Fruit fly (Drosophila melanogaster) whole organism, embryonic: Measurements from ENCODE around the gene SoxN.

Experiments
- Aef1 ChIP-seq: fragments of 200-800 bp; sonication (Bioruptor generic); IDR thresholded peaks from 3 replicates; pipeline ENCODE4 v1.3.6; 2022; ENCODE audit warnings: missing biosample characterization, missing genetic modification characterization
- BEAF-32 ChIP-seq: fragments of 200-800 bp; sonication (Bioruptor generic); optimal IDR thresholded peaks from 3 replicates; lab custom pipeline; 2017; ENCODE audit warnings: missing biosample characterization, missing genetic modification characterization, mild to moderate bottlenecking, moderate library complexity, missing genetic modification reagents
- CG10267 ChIP-seq: fragments of 200-800 bp; sonication (Bioruptor generic); optimal IDR thresholded peaks from 2 replicates; lab custom pipeline; 2018; ENCODE audit warnings: missing biosample characterization, mild to moderate bottlenecking, missing genetic modification characterization, moderate library complexity
- CG10366 ChIP-seq: fragments of 200-800 bp; sonication (Bioruptor generic); IDR thresholded peaks from 2 replicates; pipeline ENCODE4 v1.3.6; 2022; ENCODE audit warnings: missing biosample characterization, missing genetic modification characterization
- CG10959 ChIP-seq: fragments of 200-800 bp; sonication (Bioruptor generic); IDR thresholded peaks from 2 replicates; pipeline ENCODE4 v1.3.6; 2022; ENCODE audit warnings: missing biosample characterization, missing genetic modification characterization
- CG12071 ChIP-seq: fragments of 200-800 bp; sonication (Bioruptor generic); optimal IDR thresholded peaks from 3 replicates; lab custom pipeline; 2018; ENCODE audit warnings: missing biosample characterization, mild to moderate bottlenecking, missing genetic modification characterization
- CG13624 ChIP-seq: fragments of 200-800 bp; sonication (Bioruptor generic); optimal IDR thresholded peaks from 2 replicates; lab custom pipeline; 2016; ENCODE audit warnings: missing biosample characterization, missing genetic modification characterization
- CG15269 ChIP-seq: fragments of 200-800 bp; sonication (Bioruptor generic); optimal IDR thresholded peaks from 2 replicates; lab custom pipeline; 2018; ENCODE audit warnings: missing biosample characterization, mild to moderate bottlenecking, missing genetic modification characterization, moderate library complexity
- CG16863 ChIP-seq: fragments of 200-800 bp; sonication (Bioruptor generic); optimal IDR thresholded peaks from 3 replicates; lab custom pipeline; 2016; ENCODE audit warnings: missing biosample characterization, missing genetic modification characterization
- CG17912 ChIP-seq: fragments of 200-800 bp; sonication (Bioruptor generic); optimal IDR thresholded peaks from 2 replicates; lab custom pipeline; 2018; ENCODE audit warnings: missing biosample characterization, mild to moderate bottlenecking, missing genetic modification characterization
- CG18262 ChIP-seq: fragments of 200-800 bp; optimal IDR thresholded peaks from 3 replicates; lab custom pipeline; 2019; ENCODE audit warnings: missing biosample characterization, mild to moderate bottlenecking, missing genetic modification characterization, moderate library complexity
- CG1832 ChIP-seq: fragments of 200-800 bp; sonication (Bioruptor generic); optimal IDR thresholded peaks from 2 replicates; lab custom pipeline; 2017; ENCODE audit warnings: missing biosample characterization, mild to moderate bottlenecking, missing genetic modification characterization, inconsistent platforms
- CG2129 ChIP-seq: fragments of 200-800 bp; sonication (Bioruptor generic); IDR thresholded peaks from 2 replicates; pipeline ENCODE4 v1.3.6; 2022; ENCODE audit warnings: missing biosample characterization, missing genetic modification characterization; ENCODE audit not compliant: partially characterized antibody
- CG2678 ChIP-seq: fragments of 200-800 bp; sonication (Bioruptor generic); optimal IDR thresholded peaks from 3 replicates; lab custom pipeline; 2019; ENCODE audit warnings: missing biosample characterization, mild to moderate bottlenecking, missing genetic modification characterization, moderate library complexity
- CG3065 ChIP-seq: fragments of 200-800 bp; sonication (Bioruptor generic); optimal IDR thresholded peaks from 2 replicates; lab custom pipeline; 2016; ENCODE audit warnings: missing biosample characterization, missing genetic modification characterization
- CG33557 ChIP-seq: fragments of 200-800 bp; sonication (Bioruptor generic); optimal IDR thresholded peaks from 2 replicates; lab custom pipeline; 2019; ENCODE audit warnings: missing biosample characterization, mild to moderate bottlenecking, missing genetic modification characterization, moderate library complexity
- CG3726 ChIP-seq: fragments of 200-800 bp; sonication (Bioruptor generic); IDR thresholded peaks from 3 replicates; pipeline ENCODE4, ENCODE4 v1.3.6; 2022; ENCODE audit warnings: missing biosample characterization, missing genetic modification characterization
- CG6854 ChIP-seq: fragments of 200-800 bp; sonication (Bioruptor generic); optimal IDR thresholded peaks from 3 replicates; lab custom pipeline; 2017; ENCODE audit warnings: missing biosample characterization, mild to moderate bottlenecking, missing genetic modification characterization
- CG7271 ChIP-seq: fragments of 200-800 bp; sonication (Bioruptor generic); optimal IDR thresholded peaks from 2 replicates; lab custom pipeline; 2018; ENCODE audit warnings: missing biosample characterization, mild to moderate bottlenecking, missing genetic modification characterization, moderate library complexity
- CHES-1-like ChIP-seq: fragments of 200-800 bp; sonication (Bioruptor generic); optimal IDR thresholded peaks from 2 replicates; lab custom pipeline; 2016; ENCODE audit warnings: missing biosample characterization, missing genetic modification characterization
- Dip3 ChIP-seq: fragments of 200-800 bp; sonication (Bioruptor generic); optimal IDR thresholded peaks from 3 replicates; lab custom pipeline; 2016; ENCODE audit warnings: missing biosample characterization, missing genetic modification characterization
- E2f1 ChIP-seq: fragments of 200-800 bp; sonication (Bioruptor generic); IDR thresholded peaks from 2 replicates; pipeline ENCODE4 v1.3.6; 2022; ENCODE audit warnings: missing biosample characterization, missing genetic modification characterization
- Eip74EF ChIP-seq, 2 experiments: fragments of 200-800 bp in 1 of 2; fragments of >200 bp in 1 of 2; sonication (Bioruptor generic) in 1 of 2; optimal IDR thresholded peaks; 2 replicates each; lab custom pipeline; 2017 to 2019; ENCODE audit warnings: missing biosample characterization in 2 of 2, missing genetic modification characterization in 2 of 2, mild to moderate bottlenecking in 1 of 2, moderate library complexity in 1 of 2
- Ets65A ChIP-seq: fragments of 200-800 bp; sonication (Bioruptor generic); peaks from one replicate; lab custom pipeline; 2016; ENCODE audit warnings: missing biosample characterization, missing genetic modification characterization
- GATAe ChIP-seq: fragments of 200-800 bp; sonication (Bioruptor generic); conservative IDR thresholded peaks from 2 replicates; pipeline ENCODE4 v1.3.6; 2022; ENCODE audit warnings: missing biosample characterization, missing genetic modification characterization
- Hr51 ChIP-seq, 2 experiments: fragments of 200-800 bp; sonication (Bioruptor generic); optimal IDR thresholded peaks; 2 replicates in 1 of 2; 3 replicates in 1 of 2; lab custom pipeline; 2016 to 2018; ENCODE audit warnings: missing biosample characterization in 2 of 2, missing genetic modification characterization in 2 of 2, mild to moderate bottlenecking in 1 of 2, moderate library complexity in 1 of 2
- Lim3 ChIP-seq: fragments of 200-800 bp; sonication (Bioruptor generic); IDR thresholded peaks from 2 replicates; pipeline ENCODE4 v1.3.6; 2022; ENCODE audit warnings: missing biosample characterization, missing genetic modification characterization
- Mes4 ChIP-seq: fragments of 200-800 bp; sonication (Bioruptor generic); optimal IDR thresholded peaks from 2 replicates; lab custom pipeline; 2016; ENCODE audit warnings: missing biosample characterization, missing genetic modification characterization
- Mrtf ChIP-seq: fragments of 200-800 bp; sonication (Bioruptor generic); IDR thresholded peaks from 3 replicates; pipeline ENCODE4 v1.3.6; 2022; ENCODE audit warnings: missing biosample characterization, missing genetic modification characterization
- Oli ChIP-seq: fragments of 200-800 bp; sonication (Bioruptor generic); optimal IDR thresholded peaks from 2 replicates; lab custom pipeline; 2018; ENCODE audit warnings: missing biosample characterization, mild to moderate bottlenecking, missing genetic modification characterization, moderate library complexity
- Pdp1 ChIP-seq, 2 experiments: fragments of 200-800 bp; sonication (Bioruptor generic); optimal IDR thresholded peaks; 3 replicates each; lab custom pipeline; 2016; ENCODE audit warnings: missing biosample characterization in 2 of 2, missing genetic modification characterization in 2 of 2, mild to moderate bottlenecking in 1 of 2, moderate library complexity in 1 of 2
- Sin3A ChIP-seq: fragments of >200 bp; optimal IDR thresholded peaks from 2 replicates; lab custom pipeline; 2018
- TFAM ChIP-seq: fragments of 200-800 bp; sonication (Bioruptor generic); optimal IDR thresholded peaks from 2 replicates; lab custom pipeline; 2017; ENCODE audit warnings: missing biosample characterization, missing genetic modification characterization, inconsistent platforms
- Xrp1 ChIP-seq: fragments of 200-800 bp; sonication (Bioruptor generic); IDR thresholded peaks from 2 replicates; pipeline ENCODE4 v1.3.6; 2022; ENCODE audit warnings: missing biosample characterization, missing genetic modification characterization
- abd-A ChIP-seq: fragments of 200-800 bp; sonication (Bioruptor generic); optimal IDR thresholded peaks from 3 replicates; lab custom pipeline; 2019; ENCODE audit warnings: missing biosample characterization, mild to moderate bottlenecking, missing genetic modification characterization, moderate library complexity
- ato ChIP-seq: fragments of 200-800 bp; sonication (Bioruptor generic); IDR thresholded peaks from 2 replicates; pipeline ENCODE4 v1.3.6; 2022; ENCODE audit warnings: missing biosample characterization, missing genetic modification characterization; ENCODE audit not compliant: partially characterized antibody
- bigmax ChIP-seq: fragments of 200-800 bp; sonication (Bioruptor generic); optimal IDR thresholded peaks from 2 replicates; lab custom pipeline; 2018; ENCODE audit warnings: missing biosample characterization, mild to moderate bottlenecking, missing genetic modification characterization
- bowl ChIP-seq: fragments of 200-800 bp; sonication (Bioruptor generic); IDR thresholded peaks from 2 replicates; pipeline ENCODE4 v1.3.6; 2022; ENCODE audit warnings: missing biosample characterization, missing genetic modification characterization
- chif ChIP-seq, 2 experiments: fragments of 200-800 bp; sonication (Bioruptor generic); optimal IDR thresholded peaks; 3 replicates each; lab custom pipeline; 2016; ENCODE audit warnings: missing biosample characterization in 2 of 2, missing genetic modification characterization in 2 of 2
- kah ChIP-seq: fragments of 200-800 bp; sonication (Bioruptor generic); optimal IDR thresholded peaks from 2 replicates; lab custom pipeline; 2018; ENCODE audit warnings: missing biosample characterization, mild to moderate bottlenecking, missing genetic modification characterization
- otp ChIP-seq: fragments of 200-800 bp; sonication (Bioruptor generic); IDR thresholded peaks from 3 replicates; pipeline ENCODE4, ENCODE4 v1.3.6; 2022; ENCODE audit warnings: missing biosample characterization, missing genetic modification characterization
- salm ChIP-seq: fragments of 200-800 bp; sonication (Bioruptor generic); optimal IDR thresholded peaks from 2 replicates; lab custom pipeline; 2018; ENCODE audit warnings: missing biosample characterization, mild to moderate bottlenecking, missing genetic modification characterization
- slou ChIP-seq: fragments of 200-800 bp; sonication (Bioruptor generic); optimal IDR thresholded peaks from 3 replicates; lab custom pipeline; 2016; ENCODE audit warnings: missing biosample characterization, missing genetic modification characterization
- tio ChIP-seq: fragments of 200-800 bp; sonication (Bioruptor generic); optimal IDR thresholded peaks from 2 replicates; lab custom pipeline; 2017; ENCODE audit warnings: missing biosample characterization, missing genetic modification characterization, inconsistent platforms
- trh ChIP-seq: fragments of 200-800 bp; sonication (Bioruptor generic); optimal IDR thresholded peaks from 2 replicates; lab custom pipeline; 2016; ENCODE audit warnings: missing biosample characterization, missing genetic modification characterization
- ttk ChIP-seq: fragments of 200-800 bp; sonication (Bioruptor generic); IDR thresholded peaks from 2 replicates; pipeline ENCODE4 v2.1.2; 2022; ENCODE audit warnings: missing biosample characterization, missing genetic modification characterization
- wek ChIP-seq: fragments of 200-800 bp; sonication (Bioruptor generic); optimal IDR thresholded peaks from 3 replicates; lab custom pipeline; 2018; ENCODE audit warnings: missing biosample characterization, mild to moderate bottlenecking, missing genetic modification characterization, moderate library complexity
- wor ChIP-seq: fragments of 200-800 bp; sonication (Bioruptor generic); IDR thresholded peaks from 2 replicates; pipeline ENCODE4 v1.3.6; 2022; ENCODE audit warnings: missing biosample characterization, missing genetic modification characterization
- z ChIP-seq: fragments of 200-800 bp; sonication (Bioruptor generic); IDR thresholded peaks from 3 replicates; pipeline ENCODE4 v1.3.6; 2022; ENCODE audit warnings: missing biosample characterization, missing genetic modification characterization
- zen ChIP-seq: fragments of 200-800 bp; sonication (Bioruptor generic); optimal IDR thresholded peaks from 3 replicates; lab custom pipeline; 2018; ENCODE audit warnings: missing biosample characterization, mild to moderate bottlenecking, missing genetic modification characterization, moderate library complexity
- zfh2 ChIP-seq: fragments of 200-800 bp; sonication (Bioruptor generic); optimal IDR thresholded peaks from 2 replicates; lab custom pipeline; 2016; ENCODE audit warnings: missing biosample characterization, missing genetic modification characterization

SoxN gene

dm6 chr2L:8845931-8846330, 20.5 kb downstream of the SoxN start (continued):
- TF ChIP-seq CG6854 (peak; percentile 50), kah (no peak), CG33557 (GFP tag; lab: Kevin White, UChicago) (peak; percentile 97), CG12071 (GFP tag; lab: Kevin White, UChicago) (peak; percentile 45), CG17912 (no peak), CG18262 (tag; lab: Kevin White, UChicago) (peak; percentile 53), chif (GFP tag; optimal IDR thresholded peaks at IDR 0.05; lab: Kevin White, UChicago) (peak; percentile 87 to 89), ttk (peak; percentile 27; the same call in 1 of the 2 replicates), CG2129 (GFP tag; lab: Robert Waterston, UW) (no peak), GATAe (GFP tag; lab: Robert Waterston, UW) (no peak), CG7271 (tag; lab: Kevin White, UChicago) (peak; percentile 94), abd-A (no peak), Dip3 (peak; percentile 56), Sin3A (lab: Kevin White, UChicago) (no peak), Aef1 (GFP tag; lab: Robert Waterston, UW) (no peak), Hr51 (GFP tag; optimal IDR thresholded peaks at IDR 0.05; lab: Kevin White, UChicago) (peak in 1 of 2 experiments; percentile 88), CG13624 (peak; percentile 63), trh (GFP tag; lab: Kevin White, UChicago) (peak; percentile 46), CG2678 (tag; lab: Kevin White, UChicago) (peak; percentile 68), Ets65A (GFP tag; lab: Kevin White, UChicago) (no peak), Lim3 (GFP tag; lab: Robert Waterston, UW) (no peak), TFAM (GFP tag; lab: Kevin White, UChicago) (no peak), Eip74EF (GFP tag; optimal IDR thresholded peaks at IDR 0.05; lab: Kevin White, UChicago) (no peak), CG10267 (tag; lab: Kevin White, UChicago) (peak; percentile 30), CG15269 (tag; lab: Kevin White, UChicago) (no peak), Oli (tag; lab: Kevin White, UChicago) (peak; percentile 29), ato (GFP tag; lab: Robert Waterston, UW) (no peak), wek (GFP tag; lab: Kevin White, UChicago) (peak; percentile 90), CHES-1-like (peak; percentile 95), zen (peak; percentile 94), Mrtf (GFP tag; lab: Robert Waterston, UW) (no peak), otp (GFP tag; lab: Robert Waterston, UW) (peak; percentile 83; the same call in 2 of the 3 replicates), Xrp1 (peak; percentile 85), CG10366 (no peak), CG10959 (GFP tag; lab: Robert Waterston, UW) (peak; percentile 57; the same call in 1 of the 2 replicates), slou (GFP tag; lab: Kevin White, UChicago) (peak; percentile 48), tio (GFP tag; lab: Kevin White, UChicago) (peak; percentile 80), bigmax (peak; percentile 2), E2f1 (GFP tag; lab: Robert Waterston, UW) (no peak), CG16863 (GFP tag; lab: Kevin White, UChicago) (peak; percentile 86), CG1832 (GFP tag; lab: Kevin White, UChicago) (no peak), Mes4 (GFP tag; lab: Kevin White, UChicago) (peak; percentile 91), salm (tag; lab: Kevin White, UChicago) (peak; percentile 80), CG3065 (GFP tag; lab: Kevin White, UChicago) (peak; percentile 85), wor (GFP tag; lab: Robert Waterston, UW) (no peak), bowl (GFP tag; lab: Robert Waterston, UW) (no peak), Pdp1 (GFP tag; optimal IDR thresholded peaks at IDR 0.05; lab: Kevin White, UChicago) (peak; percentile 16 to 52), CG3726 (GFP tag; lab: Robert Waterston, UW) (no peak), z (GFP tag; lab: Robert Waterston, UW) (peak; percentile 65; the same call in 2 of the 3 replicates), BEAF-32 (GFP tag; lab: Kevin White, UChicago) (no peak), zfh2 (GFP tag; lab: Kevin White, UChicago) (peak; percentile 61)
